Worm (Caenorhabditis elegans) whole organism, L2 larva: ENCODE results near the gene F35G12.7.

Source experiments
- C34F6.9 ChIP-seq: fragments of 150-350 bp; optimal IDR thresholded peaks from 2 replicates; lab custom pipeline; 2014; ENCODE audit warnings: missing biosample characterization, missing genetic modification characterization
- F13H6.1 ChIP-seq: sonication (generic microtip); optimal IDR thresholded peaks from 2 replicates; lab custom pipeline; 2016; ENCODE audit warnings: missing genetic modification characterization, missing compliant biosample characterization
- R02D3.7 ChIP-seq: fragments of 150-350 bp; optimal IDR thresholded peaks from 2 replicates; lab custom pipeline; 2014; ENCODE audit warnings: missing biosample characterization, missing genetic modification characterization
- Y55F3AM.14 ChIP-seq: fragments of 200-800 bp; sonication (Bioruptor generic); optimal IDR thresholded peaks from 2 replicates; lab custom pipeline; 2018; ENCODE audit warnings: mild to moderate bottlenecking, missing genetic modification characterization, missing compliant biosample characterization
- ZK546.5 ChIP-seq: sonication (generic microtip); optimal IDR thresholded peaks from 2 replicates; lab custom pipeline; 2017; ENCODE audit warnings: missing biosample characterization, missing genetic modification characterization
- alr-1 ChIP-seq: fragments of 150-350 bp; optimal IDR thresholded peaks from 2 replicates; lab custom pipeline; 2014; ENCODE audit warnings: missing biosample characterization, missing genetic modification characterization
- aly-2 ChIP-seq: fragments of 150-350 bp; optimal IDR thresholded peaks from 2 replicates; lab custom pipeline; 2014; ENCODE audit warnings: missing biosample characterization, missing genetic modification characterization
- ama-1 ChIP-seq: fragments of 150-350 bp; optimal IDR thresholded peaks from 2 replicates; lab custom pipeline; 2018; ENCODE audit warnings: inconsistent platforms
- blmp-1 ChIP-seq: sonication (generic microtip); optimal IDR thresholded peaks from 2 replicates; lab custom pipeline; 2017; ENCODE audit warnings: missing genetic modification characterization, mild to moderate bottlenecking, missing compliant biosample characterization, antibody characterized with exemption, moderate library complexity; ENCODE audit not compliant: insufficient read depth
- ceh-16 ChIP-seq: fragments of 150-350 bp; optimal IDR thresholded peaks from 2 replicates; lab custom pipeline; 2014; ENCODE audit warnings: missing biosample characterization, missing genetic modification characterization
- crh-2 ChIP-seq: sonication (generic microtip); optimal IDR thresholded peaks from 2 replicates; lab custom pipeline; 2017; ENCODE audit warnings: missing biosample characterization, missing genetic modification characterization
- dmd-4 ChIP-seq: sonication (generic microtip); optimal IDR thresholded peaks from 2 replicates; lab custom pipeline; 2017; ENCODE audit warnings: missing biosample characterization, missing genetic modification characterization
- egl-27 ChIP-seq: sonication (generic microtip); optimal IDR thresholded peaks from 3 replicates; lab custom pipeline; 2017; ENCODE audit warnings: missing biosample characterization, missing genetic modification reagents, missing genetic modification characterization
- elt-1 ChIP-seq: fragments of 150-350 bp; optimal IDR thresholded peaks from 2 replicates; lab custom pipeline; 2014; ENCODE audit warnings: missing biosample characterization, missing genetic modification characterization
- elt-3 ChIP-seq: sonication (generic microtip); optimal IDR thresholded peaks from 2 replicates; lab custom pipeline; 2017; ENCODE audit warnings: missing biosample characterization, missing genetic modification characterization
- fos-1 ChIP-seq: fragments of 150-350 bp; optimal IDR thresholded peaks from 2 replicates; lab custom pipeline; 2014; ENCODE audit warnings: missing biosample characterization, missing genetic modification characterization
- gmeb-1 ChIP-seq: fragments of 150-350 bp; optimal IDR thresholded peaks from 2 replicates; lab custom pipeline; 2014; ENCODE audit warnings: missing biosample characterization, missing genetic modification characterization
- lin-11 ChIP-seq: fragments of 150-350 bp; sonication (generic microtip); optimal IDR thresholded peaks from 2 replicates; lab custom pipeline; 2014; ENCODE audit warnings: missing biosample characterization, missing genetic modification characterization, inconsistent platforms, mixed read lengths
- lin-39 ChIP-seq: fragments of 150-350 bp; optimal IDR thresholded peaks from 2 replicates; lab custom pipeline; 2014; ENCODE audit warnings: missing biosample characterization, missing genetic modification reagents, missing genetic modification characterization
- lsy-2 ChIP-seq, 2 experiments: fragments of 150-350 bp in 1 of 2; sonication (generic microtip) in 1 of 2; optimal IDR thresholded peaks; 2 replicates each; lab custom pipeline; 2014 to 2017; ENCODE audit warnings: missing biosample characterization in 2 of 2, missing genetic modification characterization in 2 of 2
- mab-5 ChIP-seq: fragments of 150-350 bp; optimal IDR thresholded peaks from 2 replicates; lab custom pipeline; 2014; ENCODE audit warnings: missing biosample characterization, missing genetic modification characterization
- mbf-1 ChIP-seq: sonication (generic microtip); optimal IDR thresholded peaks from 2 replicates; lab custom pipeline; 2017; ENCODE audit warnings: missing biosample characterization, missing genetic modification characterization
- mdl-1 ChIP-seq, 2 experiments: fragments of 150-350 bp in 1 of 2; sonication (generic microtip) in 1 of 2; optimal IDR thresholded peaks; 2 replicates each; lab custom pipeline; 2017; ENCODE audit warnings: missing biosample characterization in 2 of 2, missing genetic modification characterization in 2 of 2
- nhr-11 ChIP-seq: fragments of 150-350 bp; optimal IDR thresholded peaks from 2 replicates; lab custom pipeline; 2014; ENCODE audit warnings: missing biosample characterization, missing genetic modification characterization
- nhr-12 ChIP-seq: fragments of 150-350 bp; optimal IDR thresholded peaks from 2 replicates; lab custom pipeline; 2014; ENCODE audit warnings: missing biosample characterization, missing genetic modification characterization
- nhr-129 ChIP-seq: fragments of 150-350 bp; optimal IDR thresholded peaks from 2 replicates; lab custom pipeline; 2014; ENCODE audit warnings: missing biosample characterization, missing genetic modification characterization
- nhr-21 ChIP-seq: fragments of 150-350 bp; optimal IDR thresholded peaks from 2 replicates; lab custom pipeline; 2014; ENCODE audit warnings: missing biosample characterization, missing genetic modification characterization
- nhr-25 ChIP-seq: fragments of 150-350 bp; sonication (generic microtip); optimal IDR thresholded peaks from 3 replicates; lab custom pipeline; 2014; ENCODE audit warnings: missing biosample characterization, missing genetic modification characterization
- nhr-6 ChIP-seq: fragments of 150-350 bp; optimal IDR thresholded peaks from 2 replicates; lab custom pipeline; 2014; ENCODE audit warnings: missing biosample characterization, missing genetic modification characterization
- nhr-77 ChIP-seq: fragments of 150-350 bp; optimal IDR thresholded peaks from 2 replicates; lab custom pipeline; 2014; ENCODE audit warnings: missing biosample characterization, missing genetic modification characterization
- peb-1 ChIP-seq: fragments of 150-350 bp; optimal IDR thresholded peaks from 2 replicates; lab custom pipeline; 2014; ENCODE audit warnings: missing biosample characterization, missing genetic modification characterization
- sem-4 ChIP-seq: fragments of 150-350 bp; optimal IDR thresholded peaks from 2 replicates; lab custom pipeline; 2014; ENCODE audit warnings: missing biosample characterization, missing genetic modification reagents, missing genetic modification characterization
- sma-3 ChIP-seq: sonication (generic microtip); optimal IDR thresholded peaks from 2 replicates; lab custom pipeline; 2016; ENCODE audit warnings: missing genetic modification reagents, missing genetic modification characterization, missing compliant biosample characterization
- sma-9 ChIP-seq, 2 experiments: fragments of 150-350 bp in 1 of 2; sonication (generic microtip) in 1 of 2; optimal IDR thresholded peaks; 2 replicates each; lab custom pipeline; 2014 to 2016; ENCODE audit warnings: missing genetic modification characterization in 2 of 2, mild to moderate bottlenecking in 1 of 2, missing biosample characterization in 1 of 2, missing compliant biosample characterization in 1 of 2, missing genetic modification reagents in 1 of 2, moderate library complexity in 1 of 2
- snpc-4 ChIP-seq: fragments of 150-350 bp; optimal IDR thresholded peaks from 2 replicates; lab custom pipeline; 2014; ENCODE audit warnings: missing biosample characterization, missing genetic modification characterization
- unc-55 ChIP-seq: fragments of 150-350 bp; sonication (generic microtip); optimal IDR thresholded peaks from 3 replicates; lab custom pipeline; 2014; ENCODE audit warnings: missing biosample characterization, missing genetic modification reagents, missing genetic modification characterization
- zag-1 ChIP-seq: fragments of 150-350 bp; optimal IDR thresholded peaks from 2 replicates; lab custom pipeline; 2014; ENCODE audit warnings: missing biosample characterization, missing genetic modification characterization
- ztf-1 ChIP-seq: fragments of 200-800 bp; sonication (Bioruptor generic); conservative IDR thresholded peaks from 2 replicates; pipeline ENCODE4 v1.3.6; 2022; ENCODE audit warnings: missing genetic modification characterization, missing compliant biosample characterization
- ztf-11 ChIP-seq: sonication (generic microtip); optimal IDR thresholded peaks from 2 replicates; lab custom pipeline; 2017; ENCODE audit warnings: missing biosample characterization, missing genetic modification characterization
- ztf-4 ChIP-seq: fragments of 150-350 bp; optimal IDR thresholded peaks from 2 replicates; lab custom pipeline; 2014; ENCODE audit warnings: missing biosample characterization, missing genetic modification characterization

The F35G12.7 gene

ce11 chrIII:4560393-4560890, 26.7 kb downstream of the F35G12.7 start (continued):
- TF ChIP-seq blmp-1 (tag; lab: Kevin White, UChicago) (no peak), R02D3.7 (no peak), ztf-11 (tag; lab: Kevin White, UChicago) (no peak), fos-1 (tag; lab: Kevin White, UChicago) (peak; percentile 82), egl-27 (peak; percentile 34), ceh-16 (tag; lab: Kevin White, UChicago) (peak; percentile 37), C34F6.9 (tag; lab: Kevin White, UChicago) (peak; percentile 80)

DNA sequence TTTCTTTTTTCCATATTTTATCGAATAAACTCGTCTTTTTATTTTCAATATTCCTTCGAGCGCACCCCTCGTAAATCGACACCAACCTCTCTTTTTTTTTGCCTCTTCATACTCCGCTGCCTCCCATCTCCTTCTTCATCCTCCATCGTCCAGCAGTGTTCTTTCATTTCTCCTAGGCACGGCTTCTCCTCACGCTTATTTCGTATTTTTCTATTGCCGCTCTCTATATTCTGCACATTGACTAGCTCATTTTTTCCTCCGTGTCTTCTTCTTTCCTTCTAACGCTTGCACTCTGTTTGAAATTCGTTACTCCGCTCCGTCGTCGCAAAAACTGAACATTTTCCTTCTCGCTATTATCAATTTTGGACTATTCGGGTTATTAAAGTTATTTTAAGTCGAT, 31.8 kb downstream of the F35G12.7 start:
- TF ChIP-seq ztf-4 (tag; lab: Kevin White, UChicago) (no peak), C34F6.9 (tag; lab: Kevin White, UChicago) (peak; percentile 45), zag-1 (tag; lab: Kevin White, UChicago) (no peak), nhr-12 (tag; lab: Kevin White, UChicago) (no peak), mbf-1 (tag; lab: Kevin White, UChicago) (no peak), lsy-2 (tag; optimal IDR thresholded peaks at IDR 0.05; lab: Kevin White, UChicago) (peak in 1 of 2 experiments; percentile 30), F13H6.1 (tag; lab: Kevin White, UChicago) (peak; percentile 14), sem-4 (tag; lab: Kevin White, UChicago) (no peak), unc-55 (GFP tag; lab: Kevin White, UChicago) (peak; percentile 61), ztf-11 (tag; lab: Kevin White, UChicago) (no peak), alr-1 (tag; lab: Kevin White, UChicago) (no peak), nhr-129 (no peak)

DNA sequence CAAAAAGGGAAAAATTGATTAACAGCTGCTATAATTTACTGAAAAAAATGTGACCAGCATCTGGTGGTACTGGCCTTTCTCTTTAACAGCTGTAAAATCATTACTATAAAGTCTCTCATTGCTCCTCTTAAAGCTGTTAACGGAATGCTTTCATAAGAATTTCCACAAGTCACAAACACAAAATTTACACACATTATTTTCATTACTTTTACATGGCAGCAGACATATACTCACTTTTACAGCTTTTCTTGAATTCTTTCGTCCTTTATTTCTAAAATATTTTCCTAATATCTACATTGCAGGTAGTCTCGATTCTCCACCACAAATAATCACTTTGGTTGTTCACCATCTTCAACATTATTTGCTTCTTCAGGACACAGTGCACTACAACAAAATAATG, 33.8 kb downstream of the F35G12.7 start, which contains the start of gene imph-1:
Gene imph-1, plus strand, starts transcription at position 301 of the 400 bp plus-strand sequence.
- no peak for TF ChIP-seq alr-1 (tag; lab: Kevin White, UChicago)
- TF ChIP-seq ztf-4 (tag; lab: Kevin White, UChicago) = no peak
- no peak for TF ChIP-seq F13H6.1 (tag; lab: Kevin White, UChicago)
- no peak for TF ChIP-seq nhr-6
- no peak for TF ChIP-seq lin-39
- TF ChIP-seq ztf-1 (GFP tag; lab: Robert Waterston, UW) = no peak
- no peak for TF ChIP-seq nhr-129
- TF ChIP-seq snpc-4 (tag; lab: Kevin White, UChicago) = no peak
- no peak for TF ChIP-seq Y55F3AM.14 (GFP tag; lab: Kevin White, UChicago)
- TF ChIP-seq C34F6.9 (tag; lab: Kevin White, UChicago) = no peak
- no peak for TF ChIP-seq nhr-11 (tag; lab: Kevin White, UChicago)
- TF ChIP-seq nhr-21 (tag; lab: Kevin White, UChicago) = no peak
- TF ChIP-seq crh-2 (tag; lab: Kevin White, UChicago) = no peak
- no peak for TF ChIP-seq elt-3
- no peak for TF ChIP-seq nhr-25
- no peak for TF ChIP-seq sma-9 (GFP tag; optimal IDR thresholded peaks at IDR 0.05; lab: Kevin White, UChicago)
- no peak for TF ChIP-seq sma-9 (tag; optimal IDR thresholded peaks at IDR 0.05; lab: Kevin White, UChicago)
- no peak for TF ChIP-seq ceh-16 (tag; lab: Kevin White, UChicago)
- no peak for TF ChIP-seq lin-11
- TF ChIP-seq peb-1 (tag; lab: Kevin White, UChicago) = no peak

DNA sequence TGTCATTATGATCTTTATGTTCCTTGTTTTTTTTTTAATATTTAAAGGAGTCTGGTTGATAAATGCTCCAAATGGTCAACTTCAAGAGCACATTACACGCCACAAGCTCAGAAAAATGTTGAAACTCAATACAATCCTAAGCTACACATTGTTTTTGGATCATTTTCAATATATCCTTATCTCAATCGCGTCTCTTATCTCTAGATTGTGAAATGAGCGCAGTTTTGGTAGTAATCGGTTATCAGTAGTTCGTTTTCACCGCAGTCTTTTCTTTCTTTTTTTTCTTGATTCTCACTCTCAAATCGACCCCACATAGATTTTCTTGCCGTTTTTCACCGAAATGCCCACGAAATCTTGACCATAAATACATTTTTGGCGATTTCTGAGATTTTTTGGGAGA, 34.3 kb downstream of the F35G12.7 start:
- TF ChIP-seq fos-1 (tag; lab: Kevin White, UChicago) = peak; percentile 21
- TF ChIP-seq nhr-77 (tag; lab: Kevin White, UChicago) = no peak

- TF ChIP-seq ztf-1 (GFP tag; lab: Robert Waterston, UW) (no peak), sma-3 (peak; percentile 46), R02D3.7 (no peak), mbf-1 (tag; lab: Kevin White, UChicago) (no peak), nhr-21 (tag; lab: Kevin White, UChicago) (peak; percentile 24), crh-2 (tag; lab: Kevin White, UChicago) (peak; percentile 71), gmeb-1 (peak; percentile 49), unc-55 (GFP tag; lab: Kevin White, UChicago) (peak; percentile 68), blmp-1 (tag; lab: Kevin White, UChicago) (peak; percentile 5), lin-11 (peak; percentile 37), Y55F3AM.14 (GFP tag; lab: Kevin White, UChicago) (peak; percentile 28), ama-1 (no peak), nhr-25 (peak; percentile 56), fos-1 (tag; lab: Kevin White, UChicago) (peak; percentile 83), C34F6.9 (tag; lab: Kevin White, UChicago) (peak; percentile 80), sem-4 (tag; lab: Kevin White, UChicago) (peak; percentile 50), peb-1 (tag; lab: Kevin White, UChicago) (peak; percentile 71), egl-27 (peak; percentile 61), lsy-2 (tag; optimal IDR thresholded peaks at IDR 0.05; lab: Kevin White, UChicago) (peak in 1 of 2 experiments; percentile 71), ZK546.5 (no peak), aly-2 (no peak), zag-1 (tag; lab: Kevin White, UChicago) (peak; percentile 32), nhr-12 (tag; lab: Kevin White, UChicago) (no peak), mab-5 (tag; lab: Kevin White, UChicago) (peak; percentile 17), mdl-1 (tag; optimal IDR thresholded peaks at IDR 0.05; lab: Kevin White, UChicago) (peak; percentile 26 to 49), nhr-129 (peak; percentile 91), sma-9 (GFP tag; optimal IDR thresholded peaks at IDR 0.05; lab: Kevin White, UChicago) (peak; percentile 85), sma-9 (tag; optimal IDR thresholded peaks at IDR 0.05; lab: Kevin White, UChicago) (no peak), elt-1 (no peak), snpc-4 (tag; lab: Kevin White, UChicago) (no peak), dmd-4 (tag; lab: Kevin White, UChicago) (no peak), F13H6.1 (tag; lab: Kevin White, UChicago) (peak; percentile 83)
Measured at ce11 chrIII:4551963-4552362, 35.2 kb downstream of the F35G12.7 start.
